Fruit fly (Drosophila melanogaster): ENCODE results near the gene mew.
A peak's percentile ranks its signal among the peaks of the same experiment; 100 is the strongest.

mew gene

dm6 chrX:13251310-13251709 is 7.0 kb downstream of the mew start (continued):
- no peak for TF ChIP-seq Trl (optimal IDR thresholded peaks at IDR 0.05)
- TF ChIP-seq Trl (GFP tag; optimal IDR thresholded peaks at IDR 0.05) = peak; percentile 86
- TF ChIP-seq CG7271 (tag; optimal IDR thresholded peaks at IDR 0.05) = no peak
- peak; percentile 49 for TF ChIP-seq CG12942 (GFP tag; optimal IDR thresholded peaks at IDR 0.05)
- TF ChIP-seq Poxn (GFP tag; IDR thresholded peaks at IDR 0.05) = 0 out of 2 replicates have a peak, but pooled peaks have one; percentile 55
- peak; percentile 46 for TF ChIP-seq CG13123 (GFP tag; optimal IDR thresholded peaks at IDR 0.05)
- peak; percentile 77 for TF ChIP-seq Usf (GFP tag; optimal IDR thresholded peaks at IDR 0.05)
- peak; percentile 52 for TF ChIP-seq gro (GFP tag; optimal IDR thresholded peaks at IDR 0.05)
- TF ChIP-seq row (GFP tag; IDR thresholded peaks at IDR 0.05) = peak; percentile 75
- peak; percentile 66; the same call in 1 of the 3 replicates for TF ChIP-seq ken (GFP tag; IDR thresholded peaks at IDR 0.05)
- peak; percentile 54 for TF ChIP-seq CG1602 (GFP tag; optimal IDR thresholded peaks at IDR 0.05)
- TF ChIP-seq B-H2 (GFP tag; optimal IDR thresholded peaks at IDR 0.05) = no peak
- peak; percentile 68 for TF ChIP-seq CHES-1-like (GFP tag; optimal IDR thresholded peaks at IDR 0.05)
- TF ChIP-seq H15 (GFP tag; IDR thresholded peaks at IDR 0.05) = peak; percentile 81
- peak; percentile 35 for TF ChIP-seq ERR (GFP tag; optimal IDR thresholded peaks at IDR 0.05)
- TF ChIP-seq CG1647 (GFP tag; optimal IDR thresholded peaks at IDR 0.05) = peak; percentile 47
- TF ChIP-seq CG10462 (GFP tag; optimal IDR thresholded peaks at IDR 0.05) = peak; percentile 39
- TF ChIP-seq Kr (GFP tag; optimal IDR thresholded peaks at IDR 0.05) = no peak
- TF ChIP-seq GATAe (GFP tag; conservative IDR thresholded peaks at IDR 0.05) = no peak
- peak; percentile 79 for TF ChIP-seq zfh1 (GFP tag; IDR thresholded peaks at IDR 0.05)
- TF ChIP-seq CG32772 (GFP tag; IDR thresholded peaks at IDR 0.05) = peak; percentile 81
- TF ChIP-seq tio (GFP tag; optimal IDR thresholded peaks at IDR 0.05) = peak; percentile 60
- TF ChIP-seq z (GFP tag; IDR thresholded peaks at IDR 0.05) = no peak
- TF ChIP-seq CG12744 (GFP tag; optimal IDR thresholded peaks at IDR 0.05) = peak; percentile 29
- peak; percentile 67 for TF ChIP-seq CG9817 (tag; optimal IDR thresholded peaks at IDR 0.05)
- peak; percentile 59 for TF ChIP-seq HmgZ (tag; optimal IDR thresholded peaks at IDR 0.05)
- peak; percentile 79 for TF ChIP-seq lmd (GFP tag; IDR thresholded peaks at IDR 0.05)
- TF ChIP-seq CG17568 (GFP tag; optimal IDR thresholded peaks at IDR 0.05) = peak; percentile 53
- TF ChIP-seq CG17912 (GFP tag; optimal IDR thresholded peaks at IDR 0.05) = no peak
- TF ChIP-seq dm (GFP tag; optimal IDR thresholded peaks at IDR 0.05) = peak; percentile 51
- TF ChIP-seq CG11504 (tag; optimal IDR thresholded peaks at IDR 0.05) = peak; percentile 82
- peak; percentile 73 for TF ChIP-seq E2f1 (GFP tag; IDR thresholded peaks at IDR 0.05)
- peak; percentile 77 for TF ChIP-seq CG2120 (GFP tag; optimal IDR thresholded peaks at IDR 0.05)
- peak; percentile 77 for TF ChIP-seq bcd (GFP tag; optimal IDR thresholded peaks at IDR 0.05)
- TF ChIP-seq Hr78 (GFP tag; optimal IDR thresholded peaks at IDR 0.05) = peak in 1 of 2 experiments; percentile 58
- peak; percentile 86 for TF ChIP-seq corto (GFP tag; optimal IDR thresholded peaks at IDR 0.05)
- TF ChIP-seq CG8765 (GFP tag; IDR thresholded peaks at IDR 0.05) = no peak
- TF ChIP-seq CG15011 (GFP tag; optimal IDR thresholded peaks at IDR 0.05) = peak; percentile 33
- TF ChIP-seq CG11085 (GFP tag; IDR thresholded peaks at IDR 0.05) = peak; percentile 49
- TF ChIP-seq gem (tag; optimal IDR thresholded peaks at IDR 0.05) = peak; percentile 83
- no peak for TF ChIP-seq Neu2 (GFP tag; optimal IDR thresholded peaks at IDR 0.05; ENCODE audit: borderline replicate concordance)
- TF ChIP-seq NK7.1 (GFP tag; optimal IDR thresholded peaks at IDR 0.05) = peak; percentile 55
- TF ChIP-seq CG10147 (GFP tag; optimal IDR thresholded peaks at IDR 0.05) = peak; percentile 51
- TF ChIP-seq croc (GFP tag; conservative IDR thresholded peaks at IDR 0.05) = peak; percentile 59; the same call in 2 of the 3 replicates
- peak; percentile 56 for TF ChIP-seq fd64A (GFP tag; optimal IDR thresholded peaks at IDR 0.05)
- TF ChIP-seq CG31441 (GFP tag; IDR thresholded peaks at IDR 0.05) = peak; percentile 73
- peak; percentile 61 for TF ChIP-seq CG11695 (GFP tag; IDR thresholded peaks at IDR 0.05)
- TF ChIP-seq CG2712 (tag; optimal IDR thresholded peaks at IDR 0.05) = peak; percentile 79
- peak; percentile 68 for TF ChIP-seq Abd-B (GFP tag; optimal IDR thresholded peaks at IDR 0.05)
- peak; percentile 46; the same call in 1 of the 3 replicates for TF ChIP-seq CG2889 (GFP tag; IDR thresholded peaks at IDR 0.05)
- TF ChIP-seq CG4730 (GFP tag; IDR thresholded peaks at IDR 0.05) = peak; percentile 59
- TF ChIP-seq Xrp1 (GFP tag; IDR thresholded peaks at IDR 0.05) = peak; percentile 81
